Worm (Caenorhabditis elegans) whole organism, midembryonic: ENCODE measurements around the gene zip-7.
"Not testable (repeated sequence)": the region's sequence is repeated elsewhere in the genome, so short reads cannot be mapped to it uniquely, and the experiment has no call there.

ENCODE experiments used
- T22C8.4 ChIP-seq: fragments of 200-800 bp; sonication (Bioruptor generic); IDR thresholded peaks from 2 replicates; pipeline ENCODE4 v1.3.6; 2022; ENCODE audit warnings: missing genetic modification characterization, missing compliant biosample characterization
- cog-1 ChIP-seq: sonication (generic microtip); optimal IDR thresholded peaks from 2 replicates; lab custom pipeline; 2016; ENCODE audit warnings: missing genetic modification characterization, missing compliant biosample characterization
- flt-1 ChIP-seq: fragments of 200-800 bp; sonication (Bioruptor generic); IDR thresholded peaks from 2 replicates; pipeline ENCODE4 v1.3.6; 2022; ENCODE audit warnings: missing genetic modification characterization, missing compliant biosample characterization
- klf-2 ChIP-seq: fragments of 200-800 bp; sonication (Bioruptor generic); conservative IDR thresholded peaks from 2 replicates; pipeline ENCODE4 v1.3.6; 2022; ENCODE audit warnings: missing genetic modification reagents, missing genetic modification characterization, missing compliant biosample characterization
- ref-1 ChIP-seq: fragments of 200-800 bp; sonication (Bioruptor generic); conservative IDR thresholded peaks from 2 replicates; pipeline ENCODE4 v1.3.6; 2022; ENCODE audit warnings: missing genetic modification reagents, missing genetic modification characterization, missing compliant biosample characterization

zip-7 gene

ce11 chrIV:16470888-16471287, 34.6 kb downstream of the zip-7 start, which contains the start of gene VY10G11R.1:
VY10G11R.1 (minus strand) TSS chrIV:16470988.
- not testable (repeated sequence) for TF ChIP-seq cog-1 (tag; lab: Kevin White, UChicago); klf-2 (GFP tag; lab: Robert Waterston, UW); T22C8.4

ce11 chrIV:16463932-16464331, 41.5 kb downstream of the zip-7 start:
- TF ChIP-seq flt-1, result 0 out of 2 replicates have a peak, but pooled peaks have one; percentile 26

- TF ChIP-seq flt-1, result peak; percentile 97
- peak; percentile 62; the same call in 1 of the 2 replicates for TF ChIP-seq ref-1 (GFP tag; lab: Robert Waterston, UW)
- TF ChIP-seq T22C8.4, result peak; percentile 82; the same call in 1 of the 2 replicates
Observed at ce11 chrIV:16458368-16458767, 47.1 kb downstream of the zip-7 start.
